Worm (Caenorhabditis elegans) whole organism, L3 larva: ENCODE data around the gene clec-33.

ENCODE experiments used
- R02D3.7 ChIP-seq: fragments of 150-350 bp; optimal IDR thresholded peaks from 2 replicates; lab custom pipeline; 2014; ENCODE audit warnings: missing biosample characterization, missing genetic modification characterization
- ZK546.5 ChIP-seq: sonication (generic microtip); optimal IDR thresholded peaks from 2 replicates; lab custom pipeline; 2017; ENCODE audit warnings: missing biosample characterization, missing genetic modification characterization
- aly-2 ChIP-seq: fragments of 150-350 bp; optimal IDR thresholded peaks from 2 replicates; lab custom pipeline; 2014; ENCODE audit warnings: missing biosample characterization, missing genetic modification characterization
- ceh-28 ChIP-seq: fragments of 150-350 bp; optimal IDR thresholded peaks from 2 replicates; lab custom pipeline; 2014; ENCODE audit warnings: missing biosample characterization, missing genetic modification reagents, missing genetic modification characterization
- ceh-9 ChIP-seq: sonication (generic microtip); optimal IDR thresholded peaks from 2 replicates; lab custom pipeline; 2018; ENCODE audit warnings: missing biosample characterization, missing genetic modification characterization
- egl-27 ChIP-seq: sonication (generic microtip); optimal IDR thresholded peaks from 4 replicates; lab custom pipeline; 2017; ENCODE audit warnings: missing biosample characterization, missing genetic modification reagents, missing genetic modification characterization
- egl-5 ChIP-seq: fragments of 150-350 bp; optimal IDR thresholded peaks from 2 replicates; lab custom pipeline; 2017; ENCODE audit warnings: missing biosample characterization, missing genetic modification reagents, missing genetic modification characterization, inconsistent platforms
- elt-1 ChIP-seq: fragments of 150-350 bp; optimal IDR thresholded peaks from 2 replicates; lab custom pipeline; 2014; ENCODE audit warnings: missing biosample characterization, missing genetic modification characterization
- elt-2 ChIP-seq: sonication (generic microtip); optimal IDR thresholded peaks from 2 replicates; lab custom pipeline; 2016; ENCODE audit warnings: missing genetic modification reagents, mild to moderate bottlenecking, missing genetic modification characterization, missing compliant biosample characterization
- elt-3 ChIP-seq, 3 experiments: fragments of 150-350 bp in 1 of 3; sonication (generic microtip) in 2 of 3; optimal IDR thresholded peaks; 2 replicates in 2 of 3; 4 replicates in 1 of 3; lab custom pipeline; 2014 to 2017; ENCODE audit warnings: missing biosample characterization in 3 of 3, missing genetic modification characterization in 3 of 3
- fkh-10 ChIP-seq: sonication (generic microtip); optimal IDR thresholded peaks from 2 replicates; lab custom pipeline; 2017; ENCODE audit warnings: missing biosample characterization, missing genetic modification reagents, missing genetic modification characterization
- fkh-2 ChIP-seq: fragments of 150-350 bp; optimal IDR thresholded peaks from 2 replicates; lab custom pipeline; 2014; ENCODE audit warnings: missing biosample characterization, missing genetic modification reagents, missing genetic modification characterization
- fos-1 ChIP-seq: fragments of 150-350 bp; optimal IDR thresholded peaks from 2 replicates; lab custom pipeline; 2014; ENCODE audit warnings: missing biosample characterization, missing genetic modification characterization
- hmg-11 ChIP-seq: sonication (generic microtip); optimal IDR thresholded peaks from 2 replicates; lab custom pipeline; 2016; ENCODE audit warnings: missing genetic modification characterization, missing compliant biosample characterization
- jun-1 ChIP-seq: fragments of 150-350 bp; optimal IDR thresholded peaks from 2 replicates; lab custom pipeline; 2014; ENCODE audit warnings: missing biosample characterization, missing genetic modification reagents, missing genetic modification characterization
- lin-39 ChIP-seq: fragments of 150-350 bp; optimal IDR thresholded peaks from 2 replicates; lab custom pipeline; 2018; ENCODE audit warnings: missing biosample characterization, missing genetic modification reagents, missing genetic modification characterization
- mdl-1 ChIP-seq: fragments of 150-350 bp; optimal IDR thresholded peaks from 2 replicates; lab custom pipeline; 2014; ENCODE audit warnings: missing biosample characterization, missing genetic modification characterization
- nhr-23 ChIP-seq: fragments of 150-350 bp; optimal IDR thresholded peaks from 2 replicates; lab custom pipeline; 2014; ENCODE audit warnings: missing biosample characterization, missing genetic modification reagents, missing genetic modification characterization
- nhr-25 ChIP-seq: sonication (generic microtip); optimal IDR thresholded peaks from 2 replicates; lab custom pipeline; 2017; ENCODE audit warnings: missing biosample characterization, missing genetic modification characterization
- nhr-28 ChIP-seq: fragments of 150-350 bp; optimal IDR thresholded peaks from 2 replicates; lab custom pipeline; 2014; ENCODE audit warnings: missing biosample characterization, missing genetic modification characterization
- nhr-43 ChIP-seq: sonication (generic microtip); optimal IDR thresholded peaks from 2 replicates; lab custom pipeline; 2016; ENCODE audit warnings: mild to moderate bottlenecking, missing genetic modification characterization, missing compliant biosample characterization; ENCODE audit not compliant: poor library complexity, severe bottlenecking
- nhr-67 ChIP-seq: fragments of 150-350 bp; optimal IDR thresholded peaks from 2 replicates; lab custom pipeline; 2014; ENCODE audit warnings: missing biosample characterization, missing genetic modification characterization
- nhr-76 ChIP-seq: fragments of 150-350 bp; sonication (generic microtip); optimal IDR thresholded peaks from 5 replicates; lab custom pipeline; 2014; ENCODE audit warnings: missing biosample characterization, missing genetic modification characterization
- nhr-77 ChIP-seq: fragments of 150-350 bp; optimal IDR thresholded peaks from 2 replicates; lab custom pipeline; 2014; ENCODE audit warnings: missing biosample characterization, missing genetic modification characterization
- pha-4 ChIP-seq: fragments of 150-350 bp; optimal IDR thresholded peaks from 2 replicates; lab custom pipeline; 2014; ENCODE audit warnings: missing biosample characterization, missing genetic modification reagents, missing genetic modification characterization
- pqm-1 ChIP-seq: fragments of 150-350 bp; optimal IDR thresholded peaks from 2 replicates; lab custom pipeline; 2017; ENCODE audit warnings: missing biosample characterization, missing genetic modification characterization, inconsistent platforms
- sea-2 ChIP-seq: fragments of 150-350 bp; sonication (generic microtip); optimal IDR thresholded peaks from 4 replicates; lab custom pipeline; 2014; ENCODE audit warnings: missing biosample characterization, missing genetic modification reagents, missing genetic modification characterization
- skn-1 ChIP-seq: fragments of 150-350 bp; optimal IDR thresholded peaks from 2 replicates; lab custom pipeline; 2014; ENCODE audit warnings: missing biosample characterization, missing genetic modification characterization
- snpc-4 ChIP-seq: fragments of 150-350 bp; optimal IDR thresholded peaks from 2 replicates; lab custom pipeline; 2014; ENCODE audit warnings: missing biosample characterization, missing genetic modification characterization
- tbx-2 ChIP-seq: sonication (generic microtip); optimal IDR thresholded peaks from 2 replicates; lab custom pipeline; 2016; ENCODE audit warnings: mild to moderate bottlenecking, missing genetic modification characterization, missing compliant biosample characterization
- unc-39 ChIP-seq: sonication (generic microtip); optimal IDR thresholded peaks from 4 replicates; lab custom pipeline; 2017; ENCODE audit warnings: missing biosample characterization, missing genetic modification characterization
- unc-62 ChIP-seq: fragments of 150-350 bp; sonication (generic microtip); optimal IDR thresholded peaks from 4 replicates; lab custom pipeline; 2014; ENCODE audit warnings: missing biosample characterization, missing genetic modification reagents, missing genetic modification characterization
- zag-1 ChIP-seq: fragments of 150-350 bp; optimal IDR thresholded peaks from 2 replicates; lab custom pipeline; 2014; ENCODE audit warnings: missing biosample characterization, missing genetic modification characterization

The clec-33 gene

ce11 chrV:16880679-16881078 is 11.0 kb upstream of the clec-33 start, which contains the start of gene F09C6.14:
Gene F09C6.14 (plus strand): TSS chrV:16880979.
- no peak for TF ChIP-seq nhr-76
- TF ChIP-seq fos-1 (tag; lab: Kevin White, UChicago) = no peak
- TF ChIP-seq skn-1 (tag; lab: Kevin White, UChicago) = no peak

- TF ChIP-seq skn-1 (tag; lab: Kevin White, UChicago) (no peak), nhr-28 (tag; lab: Kevin White, UChicago) (no peak), nhr-25 (no peak)
These were observed 10.4 kb upstream of the clec-33 start, which contains the start of gene F09C6.3 for ce11 chrV:16880054-16880453. Gene F09C6.3 (minus strand): TSS chrV:16880154.

- TF ChIP-seq lin-39 (tag; lab: Kevin White, UChicago) = no peak
- TF ChIP-seq nhr-76 = no peak
- no peak for TF ChIP-seq elt-2 (tag; lab: Kevin White, UChicago)
- TF ChIP-seq snpc-4 (tag; lab: Kevin White, UChicago) = no peak
- TF ChIP-seq jun-1 (tag; lab: Kevin White, UChicago) = no peak
- TF ChIP-seq pha-4 (tag; lab: Kevin White, UChicago) = no peak
- no peak for TF ChIP-seq skn-1 (tag; lab: Kevin White, UChicago)
- no peak for TF ChIP-seq elt-3 (tag; optimal IDR thresholded peaks at IDR 0.05; lab: Kevin White, UChicago)
- TF ChIP-seq unc-62 (GFP tag; lab: Kevin White, UChicago) = no peak
- no peak for TF ChIP-seq hmg-11
- TF ChIP-seq sea-2 = no peak
- no peak for TF ChIP-seq fkh-2 (tag; lab: Kevin White, UChicago)
- no peak for TF ChIP-seq aly-2 (tag; lab: Kevin White, UChicago)
- no peak for TF ChIP-seq zag-1 (tag; lab: Kevin White, UChicago)
- no peak for TF ChIP-seq egl-5
- TF ChIP-seq nhr-77 (tag; lab: Kevin White, UChicago) = no peak
- TF ChIP-seq ceh-9 (tag; lab: Kevin White, UChicago) = no peak
- no peak for TF ChIP-seq pqm-1
- TF ChIP-seq, all 47 proteins: peak for 0
These were observed 9.9 kb upstream of the clec-33 start for ce11 chrV:16879532-16879931.

- no peak for TF ChIP-seq nhr-76
- no peak for TF ChIP-seq fos-1 (tag; lab: Kevin White, UChicago)
- TF ChIP-seq elt-1 (tag; lab: Kevin White, UChicago) = no peak
- no peak for TF ChIP-seq nhr-23 (tag; lab: Kevin White, UChicago)
- TF ChIP-seq unc-39 (tag; lab: Kevin White, UChicago) = no peak
- TF ChIP-seq jun-1 (tag; lab: Kevin White, UChicago) = no peak
- TF ChIP-seq fkh-10 = no peak
- no peak for TF ChIP-seq unc-62 (GFP tag; lab: Kevin White, UChicago)
- TF ChIP-seq ZK546.5 = no peak
- TF ChIP-seq snpc-4 (tag; lab: Kevin White, UChicago) = no peak
- TF ChIP-seq zag-1 (tag; lab: Kevin White, UChicago) = no peak
- TF ChIP-seq nhr-43 = no peak
- TF ChIP-seq ceh-28 (tag; lab: Kevin White, UChicago) = no peak
- no peak for TF ChIP-seq egl-5
- TF ChIP-seq elt-3 (tag; optimal IDR thresholded peaks at IDR 0.05; lab: Kevin White, UChicago) = no peak
- TF ChIP-seq R02D3.7 (tag; lab: Kevin White, UChicago) = no peak
These were observed 5.3 kb upstream of the clec-33 start, which contains the start of gene F49A5.10 for ce11 chrV:16874966-16875365. Gene F49A5.10 (plus strand): TSS chrV:16875266.

DNA sequence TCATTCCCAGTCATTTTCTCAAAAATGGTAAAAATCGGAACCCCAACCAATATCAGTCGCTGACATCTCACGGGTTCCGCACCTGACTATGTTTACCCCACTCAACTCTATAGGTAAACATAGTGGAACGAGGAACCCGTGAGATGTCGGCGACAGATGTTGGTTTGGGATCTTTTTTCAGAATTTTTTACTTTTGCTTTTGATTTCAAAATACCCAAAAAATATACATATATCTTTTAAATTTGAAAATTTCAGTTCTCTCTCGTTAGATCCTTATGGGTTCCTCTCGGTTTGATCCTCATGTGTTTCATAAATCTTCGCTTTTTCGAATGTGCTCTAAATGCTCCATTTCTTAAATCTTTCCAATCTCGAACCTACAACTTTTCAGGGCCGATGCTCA is 4.0 kb upstream of the clec-33 start, which contains the start of gene srw-23:
Gene srw-23, plus strand, starts transcription at position 301 of the 400 bp plus-strand sequence.
- TF ChIP-seq unc-39 (tag; lab: Kevin White, UChicago) (no peak), egl-27 (tag; lab: Kevin White, UChicago) (no peak), skn-1 (tag; lab: Kevin White, UChicago) (no peak), nhr-76 (no peak), tbx-2 (tag; lab: Kevin White, UChicago) (no peak), elt-3 (tag; optimal IDR thresholded peaks at IDR 0.05; lab: Kevin White, UChicago) (no peak), mdl-1 (tag; lab: Kevin White, UChicago) (no peak), snpc-4 (tag; lab: Kevin White, UChicago) (no peak), nhr-67 (tag; lab: Kevin White, UChicago) (no peak)
- TF ChIP-seq, all 47 proteins: peak for 0
